Worm (Caenorhabditis elegans): ENCODE measurements around the gene melo-1.

Gene melo-1

DNA sequence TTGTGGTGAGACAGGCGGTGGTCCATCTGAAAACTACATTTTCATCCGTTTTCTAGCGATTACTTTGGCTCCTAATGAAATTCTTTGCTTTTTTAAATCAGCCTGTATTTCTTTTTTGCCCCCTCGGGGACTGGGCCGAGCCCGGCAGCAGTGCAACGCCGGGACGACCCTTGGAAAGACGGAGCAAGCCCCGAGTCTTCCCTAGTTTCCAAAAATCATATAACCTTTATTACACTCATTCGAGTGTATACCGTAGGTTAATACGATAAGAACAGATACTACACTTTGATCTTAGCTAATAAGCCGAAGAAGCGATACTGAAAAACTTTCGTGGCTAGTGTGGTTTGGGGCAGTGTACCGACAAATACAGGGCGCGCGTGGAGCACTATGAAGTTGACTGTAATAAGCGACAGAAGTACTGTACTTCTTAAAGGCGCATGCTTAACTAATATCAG, 22.1 kb upstream of the melo-1 start (continued):
- TF ChIP-seq ztf-6 (GFP tag; IDR thresholded peaks at IDR 0.05) (no peak), D2030.7 (GFP tag; IDR thresholded peaks at IDR 0.05) (peak; percentile 98), F37B4.10 (GFP tag; IDR thresholded peaks at IDR 0.05) (no peak), Y95B8A.8 (GFP tag; IDR thresholded peaks at IDR 0.05) (0 out of 2 replicates have a peak, but pooled peaks have one; percentile 47), hmg-1.2 (GFP tag; IDR thresholded peaks at IDR 0.05) (peak; percentile 97), C06A6.2 (GFP tag; conservative IDR thresholded peaks at IDR 0.05) (no peak), F10E7.11 (tag; optimal IDR thresholded peaks at IDR 0.05) (no peak), ceh-40 (GFP tag; IDR thresholded peaks at IDR 0.05) (0 out of 2 replicates have a peak, but pooled peaks have one; percentile 31), aptf-2 (GFP tag; conservative IDR thresholded peaks at IDR 0.05) (peak; percentile 52; the same call in 1 of the 2 replicates), xnd-1 (tag; optimal IDR thresholded peaks at IDR 0.05) (peak; percentile 98), lin-54 (GFP tag; optimal IDR thresholded peaks at IDR 0.05) (peak; percentile 70), hsf-1 (GFP tag; IDR thresholded peaks at IDR 0.05) (peak; percentile 57), F39B2.1 (GFP tag; IDR thresholded peaks at IDR 0.05) (0 out of 2 replicates have a peak, but pooled peaks have one; percentile 14), lin-26 (GFP tag; IDR thresholded peaks at IDR 0.05) (peak; percentile 88; the same call in 1 of the 2 replicates), ama-1 (optimal IDR thresholded peaks at IDR 0.05) (no peak), ama-1 (GFP tag; optimal IDR thresholded peaks at IDR 0.05) (peak in 1 of 2 experiments; percentile 41), cebp-2 (GFP tag; IDR thresholded peaks at IDR 0.05) (no peak), nhr-90 (tag; optimal IDR thresholded peaks at IDR 0.05) (no peak), ceh-27 (GFP tag; optimal IDR thresholded peaks at IDR 0.05) (peak; percentile 27), efl-1 (GFP tag; optimal IDR thresholded peaks at IDR 0.05) (peak; percentile 25), lin-35 (GFP tag; optimal IDR thresholded peaks at IDR 0.05) (no peak), hlh-26 (GFP tag; conservative IDR thresholded peaks at IDR 0.05) (no peak), mcd-1 (GFP tag; IDR thresholded peaks at IDR 0.05) (peak; percentile 76), lir-1 (GFP tag; conservative IDR thresholded peaks at IDR 0.05) (peak; percentile 71), somi-1 (GFP tag; optimal IDR thresholded peaks at IDR 0.05) (no peak), rpc-1 (optimal IDR thresholded peaks at IDR 0.05) (no peak), rpc-1 (tag; optimal IDR thresholded peaks at IDR 0.05) (peak; percentile 7), K11D2.4 (GFP tag; IDR thresholded peaks at IDR 0.05) (0 out of 2 replicates have a peak, but pooled peaks have one; percentile 43), ztf-25 (GFP tag; IDR thresholded peaks at IDR 0.05) (0 out of 2 replicates have a peak, but pooled peaks have one; percentile 3), atf-7 (tag; optimal IDR thresholded peaks at IDR 0.05) (no peak), pha-4 (tag; optimal IDR thresholded peaks at IDR 0.05) (no peak), snpc-1.1 (tag; optimal IDR thresholded peaks at IDR 0.05; ENCODE audit: insufficient read depth) (peak; percentile 96), him-1 (tag; optimal IDR thresholded peaks at IDR 0.05) (peak; percentile 74), hmg-20 (GFP tag; IDR thresholded peaks at IDR 0.05) (peak; percentile 45; the same call in 1 of the 2 replicates), F55B11.4 (tag; optimal IDR thresholded peaks at IDR 0.05; ENCODE audit: borderline replicate concordance, insufficient read depth) (no peak), Y53G8AR.9 (GFP tag; conservative IDR thresholded peaks at IDR 0.05) (peak; percentile 71), snpc-3.4 (tag; optimal IDR thresholded peaks at IDR 0.05) (peak; percentile 95), Y67H2A.10 (GFP tag; conservative IDR thresholded peaks at IDR 0.05) (0 out of 2 replicates have a peak, but pooled peaks have one; percentile 32), ceh-79 (tag; optimal IDR thresholded peaks at IDR 0.05) (no peak), sdz-38 (tag; optimal IDR thresholded peaks at IDR 0.05) (no peak), Y56A3A.18 (GFP tag; IDR thresholded peaks at IDR 0.05) (0 out of 2 replicates have a peak, but pooled peaks have one; percentile 26), egl-18 (GFP tag; IDR thresholded peaks at IDR 0.05) (no peak), F57C9.4 (tag; optimal IDR thresholded peaks at IDR 0.05) (no peak), sea-2 (GFP tag; IDR thresholded peaks at IDR 0.05) (0 out of 2 replicates have a peak, but pooled peaks have one; percentile 49), nfya-2 (GFP tag; IDR thresholded peaks at IDR 0.05) (0 out of 2 replicates have a peak, but pooled peaks have one; percentile 43), mes-4 (tag; optimal IDR thresholded peaks at IDR 0.05) (no peak), K12H6.12 (tag; optimal IDR thresholded peaks at IDR 0.05) (no peak), ZK185.1 (tag; optimal IDR thresholded peaks at IDR 0.05; ENCODE audit: poor library complexity, severe bottlenecking) (no peak), athp-1 (tag; optimal IDR thresholded peaks at IDR 0.05) (peak; percentile 21)
